Fruit fly (Drosophila melanogaster): Measurements from ENCODE around the gene Jasper.
A peak's percentile ranks its signal among the peaks of the same experiment; 100 is the strongest.

Jasper gene

DNA sequence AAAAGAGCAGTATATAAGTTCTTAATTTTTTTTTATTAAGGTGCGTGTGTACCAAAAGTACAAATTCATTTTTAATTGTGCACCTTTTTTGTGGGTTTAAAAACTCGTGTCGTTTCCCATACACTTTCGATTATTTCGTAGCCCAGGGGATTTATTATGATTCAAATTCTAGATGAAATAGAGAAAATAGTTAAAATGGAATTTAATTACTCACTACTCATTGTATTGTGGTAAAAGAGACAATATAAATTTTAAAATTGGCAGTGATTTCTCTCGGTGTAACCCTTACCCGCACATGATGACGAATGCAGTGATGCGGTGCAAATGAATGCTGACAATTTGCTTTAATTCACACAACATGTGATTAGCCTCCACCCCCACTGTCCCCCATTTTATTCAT lies 30.9 kb downstream of the Jasper start (continued):
- TF ChIP-seq sna (GFP tag; IDR thresholded peaks at IDR 0.05; ENCODE audit: partially characterized antibody) (no peak), CG18262 (tag; optimal IDR thresholded peaks at IDR 0.05) (peak; percentile 6), her (GFP tag; optimal IDR thresholded peaks at IDR 0.05) (no peak), dmrt99B (tag; optimal IDR thresholded peaks at IDR 0.05) (peak; percentile 33), CG7372 (GFP tag; IDR thresholded peaks at IDR 0.05) (no peak), dysf (GFP tag; IDR thresholded peaks at IDR 0.05) (0 out of 3 replicates have a peak, but pooled peaks have one; percentile 28), CG10979 (tag; optimal IDR thresholded peaks at IDR 0.05) (peak; percentile 0), schlank (tag; optimal IDR thresholded peaks at IDR 0.05) (no peak), lmd (GFP tag; IDR thresholded peaks at IDR 0.05) (0 out of 2 replicates have a peak, but pooled peaks have one; percentile 32), CG7556 (GFP tag; optimal IDR thresholded peaks at IDR 0.05) (no peak), ranshi (GFP tag; IDR thresholded peaks at IDR 0.05) (no peak)

- TF ChIP-seq gem (tag; optimal IDR thresholded peaks at IDR 0.05) (peak; percentile 4), knrl (GFP tag; IDR thresholded peaks at IDR 0.05; ENCODE audit: partially characterized antibody) (no peak), Hmr (GFP tag; optimal IDR thresholded peaks at IDR 0.05) (no peak), Elba2 (GFP tag; optimal IDR thresholded peaks at IDR 0.05) (no peak), CG11504 (tag; optimal IDR thresholded peaks at IDR 0.05) (peak; percentile 9)
Measured at dm6 chr3R:30084137-30084536, 31.8 kb downstream of the Jasper start.

dm6 chr3R:30090261-30091006 lies 38.1 kb downstream of the Jasper start:
- TF ChIP-seq C15 (GFP tag; IDR thresholded peaks at IDR 0.05) = no peak
- TF ChIP-seq CG2199 (GFP tag; IDR thresholded peaks at IDR 0.05) = no peak
- peak; percentile 32 for TF ChIP-seq nom (GFP tag; optimal IDR thresholded peaks at IDR 0.05)
- TF ChIP-seq Oaz (GFP tag; IDR thresholded peaks at IDR 0.05) = no peak
- TF ChIP-seq Vsx1 (GFP tag; optimal IDR thresholded peaks at IDR 0.05) = no peak
- TF ChIP-seq CG13894 (tag; optimal IDR thresholded peaks at IDR 0.05) = peak; percentile 77
- 0 out of 3 replicates have a peak, but pooled peaks have one; percentile 50 for TF ChIP-seq zen2 (GFP tag; IDR thresholded peaks at IDR 0.05; ENCODE audit: partially characterized antibody)
- TF ChIP-seq Bgb (GFP tag; IDR thresholded peaks at IDR 0.05; ENCODE audit: partially characterized antibody) = peak; percentile 29; the same call in 1 of the 2 replicates
- TF ChIP-seq CG8290 (GFP tag; optimal IDR thresholded peaks at IDR 0.05) = no peak
- TF ChIP-seq CG8290 (tag; optimal IDR thresholded peaks at IDR 0.05) = peak in 1 of 2 experiments; percentile 25
- TF ChIP-seq CG12659 (GFP tag; optimal IDR thresholded peaks at IDR 0.05) = no peak
- TF ChIP-seq Pdp1 (GFP tag; optimal IDR thresholded peaks at IDR 0.05) = peak in 1 of 2 experiments; percentile 90
- TF ChIP-seq HLH4C (GFP tag; IDR thresholded peaks at IDR 0.05; ENCODE audit: partially characterized antibody) = peak; percentile 27; the same call in 1 of the 3 replicates
- TF ChIP-seq yki (optimal IDR thresholded peaks at IDR 0.05) = peak; percentile 29
- peak; percentile 12 for TF ChIP-seq cg (GFP tag; optimal IDR thresholded peaks at IDR 0.05)
- no peak for TF ChIP-seq az2 (GFP tag; optimal IDR thresholded peaks at IDR 0.05)
- no peak for TF ChIP-seq Ets97D (GFP tag; optimal IDR thresholded peaks at IDR 0.05)
- TF ChIP-seq Hey (tag; optimal IDR thresholded peaks at IDR 0.05) = peak; percentile 75
- TF ChIP-seq CG31388 (GFP tag; optimal IDR thresholded peaks at IDR 0.05) = no peak
- peak in 1 of 2 experiments; percentile 41 for TF ChIP-seq crp (GFP tag; optimal IDR thresholded peaks at IDR 0.05)
- no peak for TF ChIP-seq eyg (GFP tag; optimal IDR thresholded peaks at IDR 0.05)
- peak; percentile 26 for TF ChIP-seq scrt (GFP tag; optimal IDR thresholded peaks at IDR 0.05)
- peak; percentile 65 to 83 for TF ChIP-seq Trl (optimal IDR thresholded peaks at IDR 0.05)
- TF ChIP-seq Trl (GFP tag; optimal IDR thresholded peaks at IDR 0.05) = no peak
- TF ChIP-seq z (GFP tag; IDR thresholded peaks at IDR 0.05) = peak; percentile 90
- peak; percentile 94 for TF ChIP-seq Blimp-1 (GFP tag; optimal IDR thresholded peaks at IDR 0.05)
- TF ChIP-seq CG6791 (GFP tag; IDR thresholded peaks at IDR 0.05; ENCODE audit: partially characterized antibody) = 0 out of 3 replicates have a peak, but pooled peaks have one; percentile 40
- TF ChIP-seq CrebB (tag; optimal IDR thresholded peaks at IDR 0.05) = no peak
- peak; percentile 46 for TF ChIP-seq ewg (GFP tag; optimal IDR thresholded peaks at IDR 0.05)
- TF ChIP-seq Ets65A (GFP tag) = peak; percentile 43
- TF ChIP-seq fu2 (GFP tag; optimal IDR thresholded peaks at IDR 0.05) = no peak
